Worm (Caenorhabditis elegans): ENCODE measurements around the gene E02H9.7.
A peak's percentile ranks its signal among the peaks of the same experiment; 100 is the strongest.

E02H9.7 gene

DNA sequence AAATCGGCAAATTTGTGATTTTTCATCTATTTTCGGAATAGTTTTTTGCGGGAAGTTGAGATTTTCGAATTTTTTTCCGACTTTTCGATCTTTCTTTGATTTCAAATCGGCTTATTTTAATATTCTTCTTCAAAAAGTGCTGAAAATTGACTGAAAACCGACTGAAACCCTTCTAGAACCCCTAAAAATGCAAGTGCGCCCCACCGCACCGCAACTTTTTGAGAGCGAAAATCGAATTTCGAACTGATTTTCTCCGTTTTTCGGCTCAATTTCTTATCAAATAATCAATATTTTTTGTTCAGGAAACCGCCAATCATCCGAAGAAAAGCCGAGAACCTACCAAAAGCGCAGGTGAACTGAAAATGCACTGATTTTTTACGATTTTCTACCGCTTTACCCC lies 31.8 kb upstream of the E02H9.7 start:
- TF ChIP-seq ahr-1 (tag; optimal IDR thresholded peaks at IDR 0.05) = no peak
- TF ChIP-seq eyg-1 (tag; optimal IDR thresholded peaks at IDR 0.05) = no peak
- no peak for TF ChIP-seq npax-4 (tag; optimal IDR thresholded peaks at IDR 0.05)
- TF ChIP-seq sox-4 (tag; optimal IDR thresholded peaks at IDR 0.05) = no peak
- TF ChIP-seq fkh-6 (tag; optimal IDR thresholded peaks at IDR 0.05) = no peak
- no peak for TF ChIP-seq dve-1 (tag; optimal IDR thresholded peaks at IDR 0.05)
- TF ChIP-seq ceh-6 (GFP tag; optimal IDR thresholded peaks at IDR 0.05) = no peak

DNA sequence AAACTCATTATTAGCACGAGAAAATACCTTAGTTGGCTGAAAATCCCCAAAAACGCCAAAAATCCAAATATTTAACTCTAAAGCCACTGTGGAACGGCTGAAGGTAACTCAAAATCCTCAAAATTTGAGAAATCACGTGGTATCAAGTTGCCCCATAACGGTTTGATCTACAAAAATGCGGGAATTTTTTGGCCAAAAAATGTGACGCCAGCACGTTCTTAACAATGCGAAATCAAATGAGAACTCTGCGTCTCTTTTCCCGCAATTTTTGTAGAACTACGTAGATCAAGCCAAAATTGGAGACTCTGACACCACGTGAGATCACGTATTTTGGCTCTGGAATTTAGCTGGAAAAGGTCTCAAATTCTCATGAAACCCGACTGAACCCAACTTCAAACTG lies 29.3 kb upstream of the E02H9.7 start:
- TF ChIP-seq sox-2 (GFP tag; IDR thresholded peaks at IDR 0.05) (no peak), fax-1 (tag; optimal IDR thresholded peaks at IDR 0.05) (no peak), ceh-31 (tag; optimal IDR thresholded peaks at IDR 0.05) (no peak), unc-55 (GFP tag; optimal IDR thresholded peaks at IDR 0.05) (no peak), pros-1 (tag; optimal IDR thresholded peaks at IDR 0.05) (no peak), sox-4 (tag; optimal IDR thresholded peaks at IDR 0.05) (no peak), Y22D7AL.16 (tag; optimal IDR thresholded peaks at IDR 0.05) (no peak), elt-4 (tag; optimal IDR thresholded peaks at IDR 0.05) (no peak), hlh-8 (tag; optimal IDR thresholded peaks at IDR 0.05) (no peak), mec-3 (tag; optimal IDR thresholded peaks at IDR 0.05; ENCODE audit: borderline replicate concordance) (no peak), pha-4 (tag; optimal IDR thresholded peaks at IDR 0.05) (no peak), lim-6 (tag; optimal IDR thresholded peaks at IDR 0.05) (no peak), ceh-18 (tag; optimal IDR thresholded peaks at IDR 0.05) (no peak), hlh-13 (GFP tag; optimal IDR thresholded peaks at IDR 0.05) (no peak)

DNA sequence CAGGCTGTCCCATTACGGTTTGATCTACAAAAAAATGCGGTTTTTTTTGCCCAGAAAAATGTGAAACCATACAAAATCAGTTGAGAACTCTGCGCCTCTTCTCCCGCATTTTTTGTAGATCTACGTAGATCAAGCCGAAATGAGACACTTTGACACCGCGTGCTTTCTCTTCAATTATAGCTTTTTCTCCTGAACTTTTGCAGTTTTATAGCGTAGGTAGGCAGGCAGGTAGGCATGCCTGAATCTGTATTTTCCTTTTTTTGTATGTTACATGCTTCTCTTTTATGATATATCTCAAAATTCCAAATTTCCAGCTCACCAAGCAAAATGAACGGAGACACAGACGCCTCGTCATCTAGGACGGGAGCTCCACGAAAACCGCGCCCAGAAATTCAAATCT lies 28.1 kb upstream of the E02H9.7 start, which contains the start of gene smg-6:
smg-6 (plus strand) TSS at position 301 of the 400 bp plus-strand sequence.
- TF ChIP-seq lin-11 (tag; optimal IDR thresholded peaks at IDR 0.05) (no peak), fkh-6 (tag; optimal IDR thresholded peaks at IDR 0.05) (no peak), ceh-30 (tag; optimal IDR thresholded peaks at IDR 0.05) (no peak), fkh-10 (GFP tag; optimal IDR thresholded peaks at IDR 0.05) (no peak), ceh-31 (tag; optimal IDR thresholded peaks at IDR 0.05) (no peak), ceh-24 (tag; optimal IDR thresholded peaks at IDR 0.05) (no peak), rnt-1 (tag; optimal IDR thresholded peaks at IDR 0.05) (no peak), unc-3 (GFP tag; conservative IDR thresholded peaks at IDR 0.05) (no peak), unc-3 (tag; optimal IDR thresholded peaks at IDR 0.05) (no peak), syd-9 (tag; optimal IDR thresholded peaks at IDR 0.05) (no peak), sox-4 (tag; optimal IDR thresholded peaks at IDR 0.05) (no peak), che-1 (tag; optimal IDR thresholded peaks at IDR 0.05) (no peak), tbx-7 (tag; optimal IDR thresholded peaks at IDR 0.05) (no peak), K02D7.2 (tag; optimal IDR thresholded peaks at IDR 0.05) (no peak)

- no peak for TF ChIP-seq zip-5 (tag; optimal IDR thresholded peaks at IDR 0.05)
- no peak for TF ChIP-seq T23F11.4 (GFP tag; optimal IDR thresholded peaks at IDR 0.05)
- no peak for TF ChIP-seq ceh-14 (tag; optimal IDR thresholded peaks at IDR 0.05)
- TF ChIP-seq elt-2 (tag; optimal IDR thresholded peaks at IDR 0.05) = peak; percentile 29
- no peak for TF ChIP-seq mec-3 (tag; optimal IDR thresholded peaks at IDR 0.05; ENCODE audit: borderline replicate concordance)
- no peak for TF ChIP-seq hlh-13 (GFP tag; optimal IDR thresholded peaks at IDR 0.05)
- no peak for TF ChIP-seq nhr-232 (tag; optimal IDR thresholded peaks at IDR 0.05)
- no peak for TF ChIP-seq C08G9.2 (tag; optimal IDR thresholded peaks at IDR 0.05)
- TF ChIP-seq gmeb-2 (tag; optimal IDR thresholded peaks at IDR 0.05) = no peak
- TF ChIP-seq C38D4.7 (GFP tag; optimal IDR thresholded peaks at IDR 0.05) = no peak
- TF ChIP-seq nfya-1 (tag; optimal IDR thresholded peaks at IDR 0.05) = peak; percentile 71
- peak; percentile 61 for TF ChIP-seq hlh-30 (tag; optimal IDR thresholded peaks at IDR 0.05; ENCODE audit: insufficient read depth)
- TF ChIP-seq F13H6.1 (tag; optimal IDR thresholded peaks at IDR 0.05) = no peak
- no peak for TF ChIP-seq elt-4 (tag; optimal IDR thresholded peaks at IDR 0.05)
- no peak for TF ChIP-seq unc-86 (tag; optimal IDR thresholded peaks at IDR 0.05)
- TF ChIP-seq ets-4 (tag; optimal IDR thresholded peaks at IDR 0.05) = no peak
- TF ChIP-seq ceh-22 (tag; optimal IDR thresholded peaks at IDR 0.05) = no peak
- TF ChIP-seq K02D7.2 (tag; optimal IDR thresholded peaks at IDR 0.05) = no peak
- TF ChIP-seq Y22D7AL.16 (tag; optimal IDR thresholded peaks at IDR 0.05) = no peak
- TF ChIP-seq ceh-6 (GFP tag; optimal IDR thresholded peaks at IDR 0.05) = no peak
- no peak for TF ChIP-seq ceh-34 (tag; optimal IDR thresholded peaks at IDR 0.05)
- no peak for TF ChIP-seq sox-4 (tag; optimal IDR thresholded peaks at IDR 0.05)
- no peak for TF ChIP-seq ceh-2 (tag; optimal IDR thresholded peaks at IDR 0.05)
- no peak for TF ChIP-seq unc-42 (tag; optimal IDR thresholded peaks at IDR 0.05)
- TF ChIP-seq tbx-2 (tag; optimal IDR thresholded peaks at IDR 0.05) = peak; percentile 7
- peak; percentile 2 for TF ChIP-seq dve-1 (tag; optimal IDR thresholded peaks at IDR 0.05)
These were observed 26.4 kb upstream of the E02H9.7 start for ce11 chrIII:2471855-2472254.
